Fruit fly (Drosophila melanogaster) whole organism, adult: Measurements from ENCODE around the gene retm.

ENCODE experiments used
- CG11617 ChIP-seq: fragments of 200-800 bp; sonication (Bioruptor generic); optimal IDR thresholded peaks from 2 replicates; lab custom pipeline; 2017; ENCODE audit warnings: mild to moderate bottlenecking, missing biosample characterization, missing genetic modification reagents, missing genetic modification characterization
- CG12768 ChIP-seq: fragments of 200-800 bp; sonication (Bioruptor generic); optimal IDR thresholded peaks from 2 replicates; lab custom pipeline; 2017; ENCODE audit warnings: missing biosample characterization, missing genetic modification characterization, mild to moderate bottlenecking, moderate library complexity, missing genetic modification reagents
- CG14711 ChIP-seq: fragments of 200-800 bp; sonication (Bioruptor generic); optimal IDR thresholded peaks from 2 replicates; lab custom pipeline; 2018; ENCODE audit warnings: missing biosample characterization, mild to moderate bottlenecking, missing genetic modification characterization, moderate library complexity
- CG1620 ChIP-seq: fragments of 200-800 bp; sonication (Bioruptor generic); optimal IDR thresholded peaks from 2 replicates; lab custom pipeline; 2016; ENCODE audit warnings: missing biosample characterization, missing genetic modification characterization
- CG33017 ChIP-seq: fragments of 200-800 bp; sonication (Bioruptor generic); optimal IDR thresholded peaks from 2 replicates; lab custom pipeline; 2018; ENCODE audit warnings: missing biosample characterization, mild to moderate bottlenecking, missing genetic modification characterization, moderate library complexity
- CG5204 ChIP-seq: fragments of 200-800 bp; sonication (Bioruptor generic); optimal IDR thresholded peaks from 2 replicates; lab custom pipeline; 2016; ENCODE audit warnings: missing biosample characterization, missing genetic modification characterization
- CG7045 ChIP-seq: fragments of 200-800 bp; sonication (Bioruptor generic); optimal IDR thresholded peaks from 2 replicates; lab custom pipeline; 2017; ENCODE audit warnings: missing biosample characterization, mild to moderate bottlenecking, missing genetic modification characterization
- CG7101 ChIP-seq: fragments of 200-800 bp; sonication (Bioruptor generic); optimal IDR thresholded peaks from 2 replicates; lab custom pipeline; 2018; ENCODE audit warnings: missing biosample characterization, mild to moderate bottlenecking, missing genetic modification characterization, moderate library complexity
- Clk ChIP-seq: fragments of 200-800 bp; sonication (Bioruptor generic); optimal IDR thresholded peaks from 2 replicates; lab custom pipeline; 2017; ENCODE audit warnings: missing biosample characterization, missing genetic modification characterization
- Crg-1 ChIP-seq: fragments of 200-800 bp; sonication (Bioruptor generic); optimal IDR thresholded peaks from 2 replicates; lab custom pipeline; 2016; ENCODE audit warnings: missing biosample characterization, missing genetic modification characterization
- Hr96 ChIP-seq: fragments of 200-800 bp; sonication (Bioruptor generic); optimal IDR thresholded peaks from 2 replicates; lab custom pipeline; 2016; ENCODE audit warnings: missing biosample characterization, missing genetic modification characterization
- Mnt ChIP-seq: fragments of 200-800 bp; sonication (Bioruptor generic); optimal IDR thresholded peaks from 2 replicates; lab custom pipeline; 2016; ENCODE audit warnings: missing biosample characterization, mild to moderate bottlenecking, missing genetic modification characterization
- bab1 ChIP-seq: fragments of 200-800 bp; sonication (Bioruptor generic); optimal IDR thresholded peaks from 3 replicates; lab custom pipeline; 2019; ENCODE audit warnings: missing biosample characterization, mild to moderate bottlenecking, missing genetic modification characterization, moderate library complexity
- cic ChIP-seq: fragments of 200-800 bp; sonication (Bioruptor generic); optimal IDR thresholded peaks from 2 replicates; lab custom pipeline; 2017; ENCODE audit warnings: missing biosample characterization, mild to moderate bottlenecking, missing genetic modification characterization, moderate library complexity
- cnc ChIP-seq, 2 experiments: fragments of >200 bp; optimal IDR thresholded peaks; 2 replicates each; lab custom pipeline; 2017
- kay ChIP-seq: fragments of 200-800 bp; sonication (Bioruptor generic); peaks from one replicate; lab custom pipeline; 2016; ENCODE audit warnings: missing biosample characterization, missing genetic modification characterization, borderline replicate concordance
- ovo ChIP-seq: fragments of 200-800 bp; sonication (Bioruptor generic); optimal IDR thresholded peaks from 2 replicates; lab custom pipeline; 2016; ENCODE audit warnings: missing biosample characterization, missing genetic modification characterization
- pad ChIP-seq: fragments of 200-800 bp; sonication (Bioruptor generic); optimal IDR thresholded peaks from 3 replicates; lab custom pipeline; 2017; ENCODE audit warnings: missing biosample characterization, missing genetic modification characterization, mild to moderate bottlenecking, moderate library complexity, missing genetic modification reagents
- tj ChIP-seq: fragments of 200-800 bp; sonication (Bioruptor generic); optimal IDR thresholded peaks from 3 replicates; lab custom pipeline; 2017; ENCODE audit warnings: missing biosample characterization, mild to moderate bottlenecking, missing genetic modification characterization, moderate library complexity
- toe ChIP-seq: fragments of 200-800 bp; sonication (Bioruptor generic); optimal IDR thresholded peaks from 2 replicates; lab custom pipeline; 2016; ENCODE audit warnings: missing biosample characterization, missing genetic modification characterization

Gene retm

dm6 chr2L:6480212-6480994 is 24.7 kb upstream of the retm start, which contains the start of the genes Sec61alpha and Daxx:
TSS of gene Sec61alpha (minus strand) at chr2L:6480575.
TSS of gene Daxx (plus strand) at chr2L:6480929.
- peak; percentile 70 for TF ChIP-seq CG12768 (GFP tag; lab: Kevin White, UChicago)
- TF ChIP-seq Crg-1 (GFP tag; lab: Kevin White, UChicago), result peak; percentile 66
- TF ChIP-seq Hr96 (GFP tag; lab: Kevin White, UChicago), result peak; percentile 90
- peak; percentile 85 for TF ChIP-seq Clk (GFP tag; lab: Kevin White, UChicago)
- TF ChIP-seq CG14711 (tag; lab: Kevin White, UChicago), result peak; percentile 74
- TF ChIP-seq pad, result peak; percentile 45
- TF ChIP-seq cic (GFP tag; lab: Kevin White, UChicago), result no peak
- TF ChIP-seq CG7045 (GFP tag; lab: Kevin White, UChicago), result peak; percentile 61
- no peak for TF ChIP-seq kay (GFP tag; lab: Kevin White, UChicago)
- no peak for TF ChIP-seq cnc (optimal IDR thresholded peaks at IDR 0.05; lab: Kevin White, UChicago)
- TF ChIP-seq CG7101 (tag; lab: Kevin White, UChicago), result peak; percentile 83
- no peak for TF ChIP-seq CG5204 (GFP tag; lab: Kevin White, UChicago)
- peak; percentile 83 for TF ChIP-seq bab1 (GFP tag; lab: Kevin White, UChicago)
- TF ChIP-seq CG1620 (GFP tag; lab: Kevin White, UChicago), result peak; percentile 93
- peak; percentile 75 for TF ChIP-seq CG33017
- peak; percentile 68 for TF ChIP-seq ovo (GFP tag; lab: Kevin White, UChicago)
- peak; percentile 62 for TF ChIP-seq Mnt (GFP tag; lab: Kevin White, UChicago)
- TF ChIP-seq CG11617, result peak; percentile 55
- peak; percentile 84 for TF ChIP-seq tj (GFP tag; lab: Kevin White, UChicago)
- peak; percentile 94 for TF ChIP-seq toe (GFP tag; lab: Kevin White, UChicago)

dm6 chr2L:6479226-6479906 is 23.6 kb upstream of the retm start:
- TF ChIP-seq CG14711 (tag; lab: Kevin White, UChicago), result peak; percentile 62
- peak; percentile 32 for TF ChIP-seq CG11617
- no peak for TF ChIP-seq toe (GFP tag; lab: Kevin White, UChicago)
- no peak for TF ChIP-seq CG7045 (GFP tag; lab: Kevin White, UChicago)
- TF ChIP-seq cnc (optimal IDR thresholded peaks at IDR 0.05; lab: Kevin White, UChicago), result no peak
- no peak for TF ChIP-seq kay (GFP tag; lab: Kevin White, UChicago)
- peak; percentile 97 for TF ChIP-seq cic (GFP tag; lab: Kevin White, UChicago)
- peak; percentile 29 for TF ChIP-seq CG7101 (tag; lab: Kevin White, UChicago)
- TF ChIP-seq ovo (GFP tag; lab: Kevin White, UChicago), result peak; percentile 63
- TF ChIP-seq Hr96 (GFP tag; lab: Kevin White, UChicago), result no peak
- peak; percentile 65 for TF ChIP-seq bab1 (GFP tag; lab: Kevin White, UChicago)
- TF ChIP-seq CG12768 (GFP tag; lab: Kevin White, UChicago), result peak; percentile 28
- peak; percentile 84 for TF ChIP-seq Mnt (GFP tag; lab: Kevin White, UChicago)
- peak; percentile 56 for TF ChIP-seq Crg-1 (GFP tag; lab: Kevin White, UChicago)
- peak; percentile 42 for TF ChIP-seq CG33017
- no peak for TF ChIP-seq pad

dm6 chr2L:6476753-6477152 is 21.0 kb upstream of the retm start, which contains the start of gene CG9536:
TSS of gene CG9536 (minus strand) at chr2L:6476975.
- peak; percentile 75 for TF ChIP-seq bab1 (GFP tag; lab: Kevin White, UChicago)
- TF ChIP-seq CG5204 (GFP tag; lab: Kevin White, UChicago), result no peak
- no peak for TF ChIP-seq CG11617
- no peak for TF ChIP-seq Mnt (GFP tag; lab: Kevin White, UChicago)
- TF ChIP-seq CG7045 (GFP tag; lab: Kevin White, UChicago), result no peak
- TF ChIP-seq kay (GFP tag; lab: Kevin White, UChicago), result no peak
- TF ChIP-seq CG33017, result no peak
- TF ChIP-seq cic (GFP tag; lab: Kevin White, UChicago), result no peak
- TF ChIP-seq Crg-1 (GFP tag; lab: Kevin White, UChicago), result no peak

DNA sequence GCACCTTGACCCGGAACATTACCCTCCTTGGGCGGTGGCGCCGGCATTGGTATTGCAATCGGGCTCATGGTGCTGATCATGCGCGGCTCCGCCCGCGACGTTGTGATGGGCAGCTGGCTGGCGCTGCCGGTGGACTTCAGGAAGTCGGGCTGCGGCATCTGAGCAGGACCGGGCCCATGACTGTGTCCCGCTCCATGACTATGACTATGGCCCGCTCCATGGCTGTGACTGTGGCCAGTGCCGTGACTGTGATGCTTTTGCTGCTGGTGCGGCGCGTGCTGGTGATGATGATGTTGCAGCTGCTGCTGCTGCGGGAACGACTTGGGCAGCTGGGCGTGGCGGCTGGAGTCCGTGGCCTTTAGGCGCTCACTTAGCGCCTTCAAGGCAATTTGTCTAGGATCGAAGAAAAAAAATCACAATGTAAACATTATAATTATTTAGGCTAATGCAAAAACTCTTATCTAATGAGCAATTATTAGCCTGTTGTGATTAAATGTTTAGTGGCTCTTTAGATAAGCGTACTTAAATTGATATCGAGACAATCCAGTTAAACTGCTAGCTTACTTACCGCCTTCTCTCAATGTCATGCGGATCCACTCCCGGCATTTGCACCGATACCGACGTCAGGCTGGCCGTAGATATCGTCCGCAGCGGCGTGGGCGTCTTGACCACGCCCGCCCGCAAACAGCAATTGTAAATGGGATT is 19.3 kb upstream of the retm start:
- TF ChIP-seq pad (no peak), CG12768 (GFP tag; lab: Kevin White, UChicago) (peak; percentile 70), toe (GFP tag; lab: Kevin White, UChicago) (no peak), CG14711 (tag; lab: Kevin White, UChicago) (no peak), CG7045 (GFP tag; lab: Kevin White, UChicago) (no peak), cic (GFP tag; lab: Kevin White, UChicago) (peak; percentile 41), cnc (optimal IDR thresholded peaks at IDR 0.05; lab: Kevin White, UChicago) (no peak), CG33017 (peak; percentile 30), CG11617 (no peak)

DNA sequence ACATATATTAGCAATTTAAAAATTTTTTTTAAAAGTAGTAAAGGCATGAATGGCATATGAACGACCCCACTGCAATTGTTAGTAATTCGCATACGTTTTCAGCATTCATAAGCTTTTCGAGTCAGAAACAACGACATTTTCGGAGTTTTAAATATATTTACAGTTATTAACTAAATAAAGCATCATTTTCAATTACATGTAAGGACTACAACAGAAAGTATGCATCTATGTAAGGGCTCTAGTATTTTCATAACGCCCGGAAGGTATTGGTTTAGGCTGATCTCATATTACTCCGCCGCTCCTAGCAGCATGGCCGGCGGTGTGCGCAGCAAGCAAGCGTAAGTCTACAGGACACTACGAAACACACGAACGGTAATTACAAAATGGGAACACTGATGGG is 18.6 kb upstream of the retm start:
- TF ChIP-seq CG33017 (no peak), Clk (GFP tag; lab: Kevin White, UChicago) (no peak), Crg-1 (GFP tag; lab: Kevin White, UChicago) (no peak), CG14711 (tag; lab: Kevin White, UChicago) (no peak), Mnt (GFP tag; lab: Kevin White, UChicago) (no peak), kay (GFP tag; lab: Kevin White, UChicago) (no peak), CG5204 (GFP tag; lab: Kevin White, UChicago) (no peak), toe (GFP tag; lab: Kevin White, UChicago) (no peak), ovo (GFP tag; lab: Kevin White, UChicago) (no peak), tj (GFP tag; lab: Kevin White, UChicago) (no peak), CG7101 (tag; lab: Kevin White, UChicago) (no peak), CG1620 (GFP tag; lab: Kevin White, UChicago) (no peak), bab1 (GFP tag; lab: Kevin White, UChicago) (no peak), CG11617 (no peak), cic (GFP tag; lab: Kevin White, UChicago) (no peak)
